Fruit fly (Drosophila melanogaster): ENCODE measurements around the gene Prosalpha6.

DNA sequence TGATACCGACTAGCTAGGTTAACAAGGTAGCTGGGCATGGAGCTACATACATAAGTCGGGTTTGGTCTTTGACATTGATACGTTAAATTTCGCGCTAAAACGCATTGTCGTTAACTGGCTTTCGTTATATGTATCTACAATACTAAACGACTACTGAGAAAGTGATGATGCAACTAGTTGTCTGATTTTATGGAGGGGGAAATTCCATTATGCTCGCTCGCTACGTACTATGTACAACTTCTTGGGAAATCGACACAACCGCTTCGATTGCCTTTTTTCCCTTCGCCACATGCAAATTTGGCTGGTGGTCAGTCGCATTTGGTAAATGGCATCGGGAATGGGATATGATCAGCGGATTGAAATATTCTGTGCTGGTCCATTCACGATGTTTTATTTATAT, 1.1 kb upstream of the Prosalpha6 start:
- TF ChIP-seq Hr96 (GFP tag; optimal IDR thresholded peaks at IDR 0.05), result no peak
- no peak for TF ChIP-seq CG11617 (GFP tag; optimal IDR thresholded peaks at IDR 0.05)
- TF ChIP-seq Clk (GFP tag; optimal IDR thresholded peaks at IDR 0.05), result no peak
- no peak for TF ChIP-seq CG7045 (GFP tag; optimal IDR thresholded peaks at IDR 0.05)
- no peak for TF ChIP-seq ovo (GFP tag; optimal IDR thresholded peaks at IDR 0.05)
- TF ChIP-seq cic (GFP tag; optimal IDR thresholded peaks at IDR 0.05), result no peak
- no peak for TF ChIP-seq kay (GFP tag; ENCODE audit: borderline replicate concordance)
- no peak for TF ChIP-seq CG14711 (tag; optimal IDR thresholded peaks at IDR 0.05)
- no peak for TF ChIP-seq CG12768 (GFP tag; optimal IDR thresholded peaks at IDR 0.05)
- TF ChIP-seq CG1620 (GFP tag; optimal IDR thresholded peaks at IDR 0.05), result no peak
- TF ChIP-seq pad (GFP tag; optimal IDR thresholded peaks at IDR 0.05), result no peak
- TF ChIP-seq CG7101 (tag; optimal IDR thresholded peaks at IDR 0.05), result no peak

Measured in whole organism, adult.